Worm (Caenorhabditis elegans): ENCODE measurements around the gene fmil-1.

- no peak for TF ChIP-seq nhr-237 (tag; optimal IDR thresholded peaks at IDR 0.05)
- TF ChIP-seq pha-4 (tag; optimal IDR thresholded peaks at IDR 0.05) = no peak
- no peak for TF ChIP-seq mep-1 (tag; optimal IDR thresholded peaks at IDR 0.05)
- no peak for TF ChIP-seq ztf-11 (tag; optimal IDR thresholded peaks at IDR 0.05)
- TF ChIP-seq flh-1 (GFP tag; optimal IDR thresholded peaks at IDR 0.05) = no peak
- no peak for TF ChIP-seq nhr-76 (tag; optimal IDR thresholded peaks at IDR 0.05)
Observed at ce11 chrIV:3667796-3668195, 707 bp downstream of the fmil-1 start.

All from whole organism, mixed stage, embryonic.